Worm (Caenorhabditis elegans) whole organism, midembryonic: ENCODE measurements around the gene mxl-3.

Source experiments
- T22C8.4 ChIP-seq: fragments of 200-800 bp; sonication (Bioruptor generic); IDR thresholded peaks from 2 replicates; pipeline ENCODE4 v1.3.6; 2022; ENCODE audit warnings: missing genetic modification characterization, missing compliant biosample characterization
- cog-1 ChIP-seq: sonication (generic microtip); optimal IDR thresholded peaks from 2 replicates; lab custom pipeline; 2016; ENCODE audit warnings: missing genetic modification characterization, missing compliant biosample characterization
- flt-1 ChIP-seq: fragments of 200-800 bp; sonication (Bioruptor generic); IDR thresholded peaks from 2 replicates; pipeline ENCODE4 v1.3.6; 2022; ENCODE audit warnings: missing genetic modification characterization, missing compliant biosample characterization
- klf-2 ChIP-seq: fragments of 200-800 bp; sonication (Bioruptor generic); conservative IDR thresholded peaks from 2 replicates; pipeline ENCODE4 v1.3.6; 2022; ENCODE audit warnings: missing genetic modification reagents, missing genetic modification characterization, missing compliant biosample characterization
- med-1 ChIP-seq: sonication (generic microtip); optimal IDR thresholded peaks from 2 replicates; lab custom pipeline; 2017; ENCODE audit warnings: missing genetic modification characterization, mild to moderate bottlenecking, missing compliant biosample characterization, antibody characterized with exemption, missing genetic modification reagents; ENCODE audit not compliant: insufficient read depth
- ref-1 ChIP-seq: fragments of 200-800 bp; sonication (Bioruptor generic); conservative IDR thresholded peaks from 2 replicates; pipeline ENCODE4 v1.3.6; 2022; ENCODE audit warnings: missing genetic modification reagents, missing genetic modification characterization, missing compliant biosample characterization
- tab-1 ChIP-seq: fragments of 200-800 bp; sonication (Bioruptor generic); IDR thresholded peaks from 2 replicates; pipeline ENCODE4 v1.3.6; 2022; ENCODE audit warnings: missing genetic modification characterization, missing compliant biosample characterization
- ztf-29 ChIP-seq: fragments of 200-800 bp; sonication (Bioruptor generic); IDR thresholded peaks from 2 replicates; pipeline ENCODE4 v1.3.6; 2022; ENCODE audit warnings: missing genetic modification reagents, missing genetic modification characterization, missing compliant biosample characterization

DNA sequence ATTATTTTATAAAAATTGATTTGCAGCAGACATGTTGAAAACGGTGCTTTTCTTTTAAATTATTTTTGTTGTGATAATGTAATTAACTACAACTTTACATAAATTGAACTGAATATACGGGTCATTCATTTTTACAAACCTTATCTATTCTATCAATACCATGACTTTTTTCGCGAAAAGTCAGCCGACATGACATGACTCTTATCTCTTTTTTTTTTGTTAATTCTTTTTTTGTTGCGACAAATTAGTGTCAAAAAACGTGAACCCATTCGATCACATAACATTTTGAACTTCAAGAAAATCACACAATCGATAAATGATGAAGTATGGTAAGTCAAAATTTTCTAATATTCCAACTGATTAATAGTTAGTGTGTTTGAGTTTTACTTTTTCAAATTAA, 22.6 kb downstream of the mxl-3 start, which contains the start of gene sir-2.2:
- no peak for TF ChIP-seq tab-1 (GFP tag; lab: Robert Waterston, UW)
- no peak for TF ChIP-seq T22C8.4
- TF ChIP-seq flt-1: no peak
- TF ChIP-seq cog-1: no peak
- TF ChIP-seq med-1: no peak
- TF ChIP-seq ref-1 (GFP tag; lab: Robert Waterston, UW): no peak
- no peak for TF ChIP-seq ztf-29 (GFP tag; lab: Robert Waterston, UW)
- TF ChIP-seq klf-2 (GFP tag; lab: Robert Waterston, UW): no peak
